Fruit fly (Drosophila melanogaster): ENCODE measurements around the gene dia.

dm6 chr2L:20770242-20770769 lies 12.4 kb downstream of the dia start, which contains the start of gene cad:
- TF ChIP-seq Dll (optimal IDR thresholded peaks at IDR 0.05) (peak; percentile 30), psq (optimal IDR thresholded peaks at IDR 0.05) (no peak), pan (optimal IDR thresholded peaks at IDR 0.05) (no peak)

Data from whole organism.